Worm (Caenorhabditis elegans) whole organism, L4/young adult: ENCODE measurements around the gene F56C3.8.

Experiments
- W03F9.2 ChIP-seq: fragments of 150-350 bp; optimal IDR thresholded peaks from 2 replicates; lab custom pipeline; 2014; ENCODE audit warnings: missing biosample characterization, missing genetic modification characterization
- dao-5 ChIP-seq: sonication (generic microtip); optimal IDR thresholded peaks from 2 replicates; lab custom pipeline; 2016; ENCODE audit warnings: missing genotype, missing genetic modification characterization, moderate library complexity, missing compliant biosample characterization
- him-1 ChIP-seq: sonication (generic microtip); optimal IDR thresholded peaks from 2 replicates; lab custom pipeline; 2016; ENCODE audit warnings: missing genotype, missing genetic modification reagents, missing genetic modification characterization, missing compliant biosample characterization

Gene F56C3.8

DNA sequence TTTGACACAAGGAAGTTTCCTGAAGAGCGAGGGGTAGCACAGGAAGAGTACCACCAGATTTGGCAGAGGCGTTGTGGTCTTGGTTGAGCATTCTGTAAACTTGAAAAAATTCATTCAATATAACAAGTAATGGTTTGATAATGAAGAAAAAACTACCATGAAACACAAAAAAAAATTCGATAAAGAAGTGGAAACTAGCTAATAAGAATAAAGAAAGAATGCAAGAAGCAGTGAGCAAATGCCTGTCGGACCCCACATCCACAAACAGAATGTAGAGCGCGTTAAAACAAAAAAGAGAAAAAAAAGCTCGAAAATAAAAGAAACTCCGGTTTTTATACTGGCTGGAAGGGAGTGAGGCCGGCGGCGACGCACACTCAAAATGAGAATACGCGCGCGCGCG lies 13.1 kb upstream of the F56C3.8 start, which contains the start of gene H39E20.1:
TSS of gene H39E20.1 (minus strand) at position 101 of the 400 bp plus-strand sequence.
- TF ChIP-seq W03F9.2 (tag; lab: Kevin White, UChicago) (no peak), dao-5 (tag; lab: Kevin White, UChicago) (no peak), him-1 (no peak)

DNA sequence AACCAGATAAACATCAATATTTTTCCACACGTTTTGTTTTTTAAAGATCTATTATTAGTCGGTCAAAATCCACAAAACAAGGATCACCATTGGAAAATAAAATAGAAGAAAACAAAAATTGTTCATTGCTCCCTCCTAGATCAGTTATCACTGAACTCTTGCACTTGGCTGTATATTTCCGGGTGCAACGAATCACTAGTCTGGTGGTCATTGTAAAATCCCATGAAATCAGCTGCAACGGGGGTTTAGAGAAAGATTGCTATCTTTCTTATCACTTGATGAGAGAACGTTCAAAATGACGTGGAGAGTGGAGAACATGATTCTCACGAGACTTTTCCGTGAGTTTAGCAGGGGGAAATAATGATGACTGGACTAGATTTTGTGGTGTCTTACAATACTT lies 11.4 kb upstream of the F56C3.8 start:
- TF ChIP-seq W03F9.2 (tag; lab: Kevin White, UChicago) (no peak), him-1 (no peak), dao-5 (tag; lab: Kevin White, UChicago) (no peak)

ce11 chrX:1394437-1394836 lies 10.0 kb upstream of the F56C3.8 start:
- TF ChIP-seq W03F9.2 (tag; lab: Kevin White, UChicago) (no peak), dao-5 (tag; lab: Kevin White, UChicago) (no peak), him-1 (no peak)

ce11 chrX:1393891-1394290 lies 9.5 kb upstream of the F56C3.8 start, which contains the start of gene F56C3.9:
TSS of gene F56C3.9 (minus strand) at chrX:1393991.
- TF ChIP-seq him-1 (no peak), W03F9.2 (tag; lab: Kevin White, UChicago) (no peak), dao-5 (tag; lab: Kevin White, UChicago) (no peak)

DNA sequence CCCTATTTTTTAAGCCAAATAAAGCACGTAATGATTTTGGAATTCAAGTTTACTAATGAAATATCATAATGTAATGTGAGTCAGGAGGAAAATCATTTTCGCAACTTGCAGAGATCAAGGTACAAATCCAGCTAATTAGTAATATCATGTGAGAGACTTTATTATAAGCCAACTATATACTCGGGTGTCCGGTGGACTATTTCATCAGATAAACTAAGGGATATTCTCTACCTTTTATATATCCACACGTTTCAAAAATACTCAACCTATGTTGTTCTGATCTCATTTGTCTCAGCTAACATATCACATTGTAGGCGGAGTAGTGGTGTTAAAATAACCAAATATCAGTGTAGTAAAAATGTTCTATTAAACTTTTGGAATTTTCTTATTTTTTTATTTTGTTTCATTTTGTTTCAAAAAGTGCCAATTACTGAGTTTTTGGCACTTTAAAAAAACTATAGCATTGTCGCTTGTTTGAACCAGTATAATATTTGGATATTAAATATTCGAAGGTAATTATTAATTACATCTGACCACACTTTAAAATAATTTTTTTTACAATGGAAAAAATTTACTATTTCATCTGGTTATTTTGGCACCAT lies 5.0 kb upstream of the F56C3.8 start:
- TF ChIP-seq W03F9.2 (tag; lab: Kevin White, UChicago), result peak; percentile 88
- TF ChIP-seq dao-5 (tag; lab: Kevin White, UChicago), result peak; percentile 11
- TF ChIP-seq him-1, result peak; percentile 95

- no peak for TF ChIP-seq dao-5 (tag; lab: Kevin White, UChicago)
- TF ChIP-seq W03F9.2 (tag; lab: Kevin White, UChicago), result no peak
- no peak for TF ChIP-seq him-1
Measured at ce11 chrX:1386893-1387367, 2.5 kb upstream of the F56C3.8 start, which contains the start of gene F56C3.1. TSS of gene F56C3.1 (plus strand) at chrX:1387317.

- TF ChIP-seq him-1, result no peak
- TF ChIP-seq W03F9.2 (tag; lab: Kevin White, UChicago), result no peak
- TF ChIP-seq dao-5 (tag; lab: Kevin White, UChicago), result no peak
Measured at ce11 chrX:1383546-1383945, 892 bp downstream of the F56C3.8 start.

- TF ChIP-seq W03F9.2 (tag; lab: Kevin White, UChicago) (no peak), dao-5 (tag; lab: Kevin White, UChicago) (no peak), him-1 (no peak)
Measured at ce11 chrX:1381565-1381964, 2.9 kb downstream of the F56C3.8 start, which contains the start of gene F56C3.10. TSS of gene F56C3.10 (minus strand) at chrX:1381665.

- TF ChIP-seq W03F9.2 (tag; lab: Kevin White, UChicago), result peak; percentile 21
- TF ChIP-seq him-1, result no peak
- peak; percentile 81 for TF ChIP-seq dao-5 (tag; lab: Kevin White, UChicago)
Measured at ce11 chrX:1379391-1379790, 5.0 kb downstream of the F56C3.8 start.

ce11 chrX:1372464-1372863 lies 12.0 kb downstream of the F56C3.8 start:
- TF ChIP-seq him-1, result no peak
- no peak for TF ChIP-seq W03F9.2 (tag; lab: Kevin White, UChicago)
- no peak for TF ChIP-seq dao-5 (tag; lab: Kevin White, UChicago)

DNA sequence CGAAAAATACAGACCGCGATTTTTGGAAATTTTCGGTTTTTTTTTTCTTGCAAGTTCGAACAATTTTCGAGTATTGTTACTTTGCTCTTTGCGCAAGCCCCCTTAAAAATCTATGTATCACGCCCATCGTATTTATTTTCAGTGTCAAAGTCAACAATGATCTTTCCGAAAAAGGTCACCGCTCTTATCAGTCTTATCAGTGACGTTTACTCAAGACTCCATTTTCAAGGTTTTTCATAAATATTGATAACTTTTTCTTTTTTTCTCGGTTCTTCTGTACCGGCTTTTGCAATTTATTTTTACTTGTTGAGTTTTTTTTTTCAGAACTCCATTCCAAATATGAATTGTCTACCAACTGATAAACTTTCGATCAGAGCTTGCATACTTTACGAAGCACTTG lies 12.8 kb downstream of the F56C3.8 start, which contains the start of gene fbxa-190:
TSS of gene fbxa-190 (plus strand) at position 325 of the 400 bp plus-strand sequence.
- TF ChIP-seq dao-5 (tag; lab: Kevin White, UChicago), result no peak
- no peak for TF ChIP-seq W03F9.2 (tag; lab: Kevin White, UChicago)

ce11 chrX:1370736-1371281 lies 13.6 kb downstream of the F56C3.8 start, which contains the start of gene F56C3.7:
TSS of gene F56C3.7 (minus strand) at chrX:1370786.
- no peak for TF ChIP-seq dao-5 (tag; lab: Kevin White, UChicago)

DNA sequence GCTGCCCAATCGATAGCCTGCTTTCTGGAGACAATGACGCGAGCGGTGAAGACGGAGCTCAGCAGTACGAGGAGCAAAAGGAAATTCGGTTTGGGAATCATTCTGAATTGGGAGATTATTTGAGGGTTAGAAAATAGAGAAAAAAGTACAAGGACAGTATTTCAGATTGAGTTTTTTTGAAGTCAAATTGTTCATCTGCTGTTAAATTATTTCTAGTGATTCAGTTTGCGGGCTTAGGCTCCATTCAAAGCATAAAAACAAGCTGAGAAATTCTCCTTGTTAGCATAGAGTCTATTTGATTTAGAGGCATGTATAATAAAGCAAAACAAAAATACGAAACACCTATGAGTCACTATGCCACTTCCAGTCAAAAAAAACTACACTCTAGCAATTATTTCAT lies 17.0 kb downstream of the F56C3.8 start, which contains the start of gene dgn-2:
TSS of gene dgn-2 (minus strand) at position 101 of the 400 bp plus-strand sequence.
- no peak for TF ChIP-seq dao-5 (tag; lab: Kevin White, UChicago)
- no peak for TF ChIP-seq W03F9.2 (tag; lab: Kevin White, UChicago)
- TF ChIP-seq him-1, result no peak

- TF ChIP-seq him-1 (no peak), dao-5 (tag; lab: Kevin White, UChicago) (no peak), W03F9.2 (tag; lab: Kevin White, UChicago) (no peak)
Measured at ce11 chrX:1360631-1361030, 23.8 kb downstream of the F56C3.8 start, which contains the start of gene F56C3.4. TSS of gene F56C3.4 (minus strand) at chrX:1360731.
